Fruit fly (Drosophila melanogaster) whole organism, embryonic: ENCODE results near the gene CG17032.

ENCODE experiments used
- CG10209 ChIP-seq: fragments of 200-800 bp; sonication (Bioruptor generic); optimal IDR thresholded peaks from 3 replicates; lab custom pipeline; 2017; ENCODE audit warnings: missing biosample characterization, mild to moderate bottlenecking, missing genetic modification characterization, missing genetic modification reagents
- CG10431 ChIP-seq: fragments of 200-800 bp; sonication (Bioruptor generic); optimal IDR thresholded peaks from 3 replicates; lab custom pipeline; 2018; ENCODE audit warnings: missing biosample characterization, mild to moderate bottlenecking, missing genetic modification characterization
- CG10959 ChIP-seq: fragments of 200-800 bp; sonication (Bioruptor generic); IDR thresholded peaks from 2 replicates; pipeline ENCODE4 v1.3.6; 2022; ENCODE audit warnings: missing biosample characterization, missing genetic modification characterization
- CG10979 ChIP-seq: fragments of 200-800 bp; sonication (Bioruptor generic); optimal IDR thresholded peaks from 2 replicates; lab custom pipeline; 2018; ENCODE audit warnings: missing biosample characterization, mild to moderate bottlenecking, missing genetic modification characterization, moderate library complexity
- CG12744 ChIP-seq: fragments of 200-800 bp; sonication (Bioruptor generic); optimal IDR thresholded peaks from 2 replicates; lab custom pipeline; 2016; ENCODE audit warnings: missing biosample characterization, missing genetic modification characterization
- CG12769 ChIP-seq: fragments of 200-800 bp; sonication (Bioruptor generic); optimal IDR thresholded peaks from 2 replicates; lab custom pipeline; 2019; ENCODE audit warnings: missing biosample characterization, mild to moderate bottlenecking, missing genetic modification characterization, moderate library complexity
- CG13424 ChIP-seq: fragments of 200-800 bp; sonication (Bioruptor generic); optimal IDR thresholded peaks from 2 replicates; lab custom pipeline; 2019; ENCODE audit warnings: missing biosample characterization, mild to moderate bottlenecking, missing genetic modification characterization, moderate library complexity
- CG14014 ChIP-seq: fragments of 200-800 bp; sonication (Bioruptor generic); IDR thresholded peaks from 2 replicates; pipeline ENCODE4 v1.3.6; 2022; ENCODE audit warnings: missing biosample characterization, missing genetic modification characterization
- CG15514 ChIP-seq: fragments of 200-800 bp; sonication (Bioruptor generic); optimal IDR thresholded peaks from 3 replicates; lab custom pipeline; 2017; ENCODE audit warnings: missing biosample characterization, missing genetic modification characterization, mild to moderate bottlenecking, moderate library complexity, missing genetic modification reagents
- CG15696 ChIP-seq: fragments of 200-800 bp; sonication (Bioruptor generic); optimal IDR thresholded peaks from 2 replicates; lab custom pipeline; 2019; ENCODE audit warnings: missing biosample characterization, mild to moderate bottlenecking, missing genetic modification characterization, moderate library complexity
- CG1647 ChIP-seq: fragments of 200-800 bp; sonication (Bioruptor generic); optimal IDR thresholded peaks from 3 replicates; lab custom pipeline; 2016; ENCODE audit warnings: missing biosample characterization, missing genetic modification characterization
- CG17829 ChIP-seq: fragments of 200-800 bp; optimal IDR thresholded peaks from 2 replicates; lab custom pipeline; 2019; ENCODE audit warnings: missing biosample characterization, mild to moderate bottlenecking, missing genetic modification characterization, moderate library complexity
- CG18262 ChIP-seq: fragments of 200-800 bp; optimal IDR thresholded peaks from 3 replicates; lab custom pipeline; 2019; ENCODE audit warnings: missing biosample characterization, mild to moderate bottlenecking, missing genetic modification characterization, moderate library complexity
- CG31441 ChIP-seq: fragments of 200-800 bp; sonication (Bioruptor generic); IDR thresholded peaks from 2 replicates; pipeline ENCODE4 v1.3.6; 2022; ENCODE audit warnings: missing biosample characterization, missing genetic modification characterization
- CG3281 ChIP-seq: fragments of 200-800 bp; sonication (Bioruptor generic); optimal IDR thresholded peaks from 3 replicates; lab custom pipeline; 2017; ENCODE audit warnings: missing biosample characterization, mild to moderate bottlenecking, missing genetic modification characterization
- CG33213 ChIP-seq: fragments of 200-800 bp; sonication (Bioruptor generic); optimal IDR thresholded peaks from 3 replicates; lab custom pipeline; 2016; ENCODE audit warnings: missing biosample characterization, missing genetic modification characterization
- CG6791 ChIP-seq: fragments of 200-800 bp; sonication (Bioruptor generic); IDR thresholded peaks from 3 replicates; pipeline ENCODE4 v1.3.6; 2022; ENCODE audit warnings: missing biosample characterization, missing genetic modification characterization; ENCODE audit not compliant: partially characterized antibody
- CG8290 ChIP-seq, 3 experiments: fragments of 200-800 bp; sonication (Bioruptor generic); optimal IDR thresholded peaks; 2 replicates each; lab custom pipeline; 2016 to 2019; ENCODE audit warnings: missing biosample characterization in 3 of 3, missing genetic modification characterization in 3 of 3, mild to moderate bottlenecking in 2 of 3, moderate library complexity in 1 of 3
- CkIIα-i1 ChIP-seq: fragments of 200-800 bp; sonication (Bioruptor generic); IDR thresholded peaks from 2 replicates; pipeline ENCODE4 v1.3.6; 2022; ENCODE audit warnings: missing biosample characterization, missing genetic modification characterization
- Eip74EF ChIP-seq, 2 experiments: fragments of 200-800 bp in 1 of 2; fragments of >200 bp in 1 of 2; sonication (Bioruptor generic) in 1 of 2; optimal IDR thresholded peaks; 2 replicates each; lab custom pipeline; 2017 to 2019; ENCODE audit warnings: missing biosample characterization in 2 of 2, missing genetic modification characterization in 2 of 2, mild to moderate bottlenecking in 1 of 2, moderate library complexity in 1 of 2
- Elba2 ChIP-seq: fragments of 200-800 bp; sonication (Bioruptor generic); optimal IDR thresholded peaks from 3 replicates; lab custom pipeline; 2016; ENCODE audit warnings: missing biosample characterization, missing genetic modification characterization
- HHEX ChIP-seq: fragments of 200-800 bp; sonication (Bioruptor generic); optimal IDR thresholded peaks from 3 replicates; lab custom pipeline; 2017; ENCODE audit warnings: missing biosample characterization, mild to moderate bottlenecking, missing genetic modification characterization, missing genetic modification reagents
- Hr3 ChIP-seq: fragments of 200-800 bp; sonication (Bioruptor generic); optimal IDR thresholded peaks from 3 replicates; lab custom pipeline; 2016; ENCODE audit warnings: missing biosample characterization, missing genetic modification characterization
- Hr39 ChIP-seq: fragments of >200 bp; optimal IDR thresholded peaks from 2 replicates; lab custom pipeline; 2017
- Kr ChIP-seq: fragments of 200-800 bp; sonication (Bioruptor generic); optimal IDR thresholded peaks from 2 replicates; lab custom pipeline; 2017; ENCODE audit warnings: missing biosample characterization, mild to moderate bottlenecking, missing genetic modification characterization
- MBD-R2 ChIP-seq: fragments of 200-800 bp; sonication (Bioruptor generic); IDR thresholded peaks from 2 replicates; pipeline ENCODE4 v1.3.6; 2022; ENCODE audit warnings: missing biosample characterization, missing genetic modification characterization
- Sry-δ ChIP-seq: fragments of 200-800 bp; sonication (Bioruptor generic); optimal IDR thresholded peaks from 2 replicates; lab custom pipeline; 2016; ENCODE audit warnings: missing biosample characterization, missing genetic modification characterization
- ara ChIP-seq: fragments of 200-800 bp; sonication (Bioruptor generic); IDR thresholded peaks from 2 replicates; pipeline ENCODE4 v1.3.6; 2022; ENCODE audit warnings: missing biosample characterization, missing genetic modification characterization
- cg ChIP-seq: fragments of 200-800 bp; sonication (Bioruptor generic); optimal IDR thresholded peaks from 3 replicates; lab custom pipeline; 2019; ENCODE audit warnings: missing biosample characterization, mild to moderate bottlenecking, missing genetic modification characterization, moderate library complexity
- chm ChIP-seq: fragments of 200-800 bp; sonication (Bioruptor generic); IDR thresholded peaks from 2 replicates; pipeline ENCODE4 v1.3.6; 2022; ENCODE audit warnings: missing biosample characterization, missing genetic modification characterization
- ems ChIP-seq: fragments of 200-800 bp; sonication (Bioruptor generic); optimal IDR thresholded peaks from 3 replicates; lab custom pipeline; 2016; ENCODE audit warnings: missing biosample characterization, missing genetic modification characterization
- gem ChIP-seq: fragments of 200-800 bp; sonication (Bioruptor generic); optimal IDR thresholded peaks from 2 replicates; lab custom pipeline; 2019; ENCODE audit warnings: missing biosample characterization, mild to moderate bottlenecking, missing genetic modification characterization, moderate library complexity
- gfzf ChIP-seq: fragments of 200-800 bp; sonication (Bioruptor generic); optimal IDR thresholded peaks from 2 replicates; lab custom pipeline; 2016; ENCODE audit warnings: missing biosample characterization, mild to moderate bottlenecking, missing genetic modification characterization, moderate library complexity
- ind ChIP-seq: fragments of 200-800 bp; sonication (Bioruptor generic); optimal IDR thresholded peaks from 3 replicates; lab custom pipeline; 2016; ENCODE audit warnings: missing biosample characterization, missing genetic modification characterization
- insv ChIP-seq, 2 experiments: fragments of 200-800 bp; sonication (Bioruptor generic); optimal IDR thresholded peaks; 3 replicates each; lab custom pipeline; 2016 to 2018; ENCODE audit warnings: missing biosample characterization in 2 of 2, missing genetic modification characterization in 2 of 2
- jing ChIP-seq: fragments of 200-800 bp; sonication (Bioruptor generic); optimal IDR thresholded peaks from 2 replicates; lab custom pipeline; 2018; ENCODE audit warnings: missing biosample characterization, mild to moderate bottlenecking, missing genetic modification characterization
- knrl ChIP-seq: fragments of 200-800 bp; sonication (Bioruptor generic); IDR thresholded peaks from 3 replicates; pipeline ENCODE4 v1.3.6; 2022; ENCODE audit warnings: missing biosample characterization, missing genetic modification characterization; ENCODE audit not compliant: partially characterized antibody
- lilli ChIP-seq: fragments of 200-800 bp; sonication (Bioruptor generic); optimal IDR thresholded peaks from 3 replicates; lab custom pipeline; 2016; ENCODE audit warnings: missing biosample characterization, missing genetic modification characterization
- nau ChIP-seq: fragments of 200-800 bp; sonication (Bioruptor generic); optimal IDR thresholded peaks from 3 replicates; lab custom pipeline; 2017; ENCODE audit warnings: missing biosample characterization, mild to moderate bottlenecking, missing genetic modification characterization, missing genetic modification reagents
- pfk ChIP-seq: fragments of 200-800 bp; sonication (Bioruptor generic); optimal IDR thresholded peaks from 2 replicates; lab custom pipeline; 2018; ENCODE audit warnings: missing biosample characterization, mild to moderate bottlenecking, missing genetic modification characterization, moderate library complexity
- pnt ChIP-seq: fragments of 200-800 bp; sonication (Bioruptor generic); optimal IDR thresholded peaks from 3 replicates; lab custom pipeline; 2016; ENCODE audit warnings: missing biosample characterization, missing genetic modification characterization
- row ChIP-seq: fragments of 200-800 bp; sonication (Bioruptor generic); IDR thresholded peaks from 3 replicates; pipeline ENCODE4 v1.3.6; 2022; ENCODE audit warnings: missing biosample characterization, missing genetic modification characterization
- run ChIP-seq: fragments of 200-800 bp; sonication (Bioruptor generic); optimal IDR thresholded peaks from 3 replicates; lab custom pipeline; 2018; ENCODE audit warnings: missing biosample characterization, mild to moderate bottlenecking, missing genetic modification characterization
- sug ChIP-seq: fragments of 200-800 bp; optimal IDR thresholded peaks from 2 replicates; lab custom pipeline; 2019; ENCODE audit warnings: missing biosample characterization, mild to moderate bottlenecking, missing genetic modification characterization, moderate library complexity
- trh ChIP-seq: fragments of 200-800 bp; sonication (Bioruptor generic); optimal IDR thresholded peaks from 2 replicates; lab custom pipeline; 2016; ENCODE audit warnings: missing biosample characterization, missing genetic modification characterization
- ttk ChIP-seq: fragments of 200-800 bp; sonication (Bioruptor generic); IDR thresholded peaks from 2 replicates; pipeline ENCODE4 v2.1.2; 2022; ENCODE audit warnings: missing biosample characterization, missing genetic modification characterization
- tup ChIP-seq: fragments of 200-800 bp; sonication (Bioruptor generic); optimal IDR thresholded peaks from 2 replicates; lab custom pipeline; 2016; ENCODE audit warnings: missing biosample characterization, mild to moderate bottlenecking, missing genetic modification characterization, moderate library complexity
- wek ChIP-seq: fragments of 200-800 bp; sonication (Bioruptor generic); optimal IDR thresholded peaks from 3 replicates; lab custom pipeline; 2018; ENCODE audit warnings: missing biosample characterization, mild to moderate bottlenecking, missing genetic modification characterization, moderate library complexity
- z ChIP-seq: fragments of 200-800 bp; sonication (Bioruptor generic); IDR thresholded peaks from 3 replicates; pipeline ENCODE4 v1.3.6; 2022; ENCODE audit warnings: missing biosample characterization, missing genetic modification characterization

CG17032 gene

DNA sequence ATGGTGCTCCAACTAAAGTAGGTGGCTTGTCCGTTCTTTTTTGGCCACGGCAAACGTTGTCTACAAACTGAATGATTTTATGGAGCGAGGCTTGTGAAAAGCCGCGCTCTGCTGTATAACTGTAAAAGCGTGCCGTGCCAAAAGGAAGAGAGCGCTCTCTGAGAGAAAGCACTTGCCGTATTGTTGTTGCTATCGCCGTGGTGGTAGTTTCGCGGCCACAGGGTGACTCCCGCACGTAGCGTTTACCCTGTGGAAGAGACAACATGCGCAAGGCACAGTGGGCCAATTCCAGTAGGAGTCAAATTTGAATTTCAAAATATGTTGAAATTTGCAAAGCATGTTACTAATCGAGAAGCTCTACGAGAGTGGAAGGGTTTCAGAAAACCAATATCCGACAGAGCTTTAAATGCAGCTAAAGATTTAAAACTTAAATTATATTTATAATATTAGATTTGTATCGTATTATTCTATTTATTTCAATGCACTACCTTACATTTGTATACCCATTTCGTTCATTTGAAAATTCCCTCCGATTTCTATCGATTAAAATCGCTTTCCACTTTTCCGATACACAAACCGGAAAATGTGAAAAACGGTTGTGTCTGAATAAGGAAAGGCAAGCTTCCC is 33.7 kb upstream of the CG17032 start, which contains the start of gene sff (continued):
- TF ChIP-seq knrl (GFP tag; lab: Robert Waterston, UW) = peak; percentile 48; the same call in 1 of the 3 replicates
- TF ChIP-seq lilli (GFP tag; lab: Kevin White, UChicago) = peak; percentile 81
- TF ChIP-seq CG10959 = peak; percentile 81
- TF ChIP-seq CG18262 = peak; percentile 93
- peak; percentile 90 for TF ChIP-seq CG10979 (tag; lab: Kevin White, UChicago)
- peak; percentile 85 for TF ChIP-seq sug (tag; lab: Kevin White, UChicago)
- peak; percentile 78 for TF ChIP-seq CG12769
- TF ChIP-seq ind (GFP tag; lab: Kevin White, UChicago) = peak; percentile 86
- TF ChIP-seq CG10431 (GFP tag; lab: Kevin White, UChicago) = peak; percentile 25
- peak; percentile 89 for TF ChIP-seq Hr3
- TF ChIP-seq Hr39 (lab: Kevin White, UChicago) = no peak
- TF ChIP-seq ara (GFP tag; lab: Robert Waterston, UW) = peak; percentile 87
- TF ChIP-seq CG12744 (GFP tag; lab: Kevin White, UChicago) = peak; percentile 18
- TF ChIP-seq ttk (GFP tag; lab: Robert Waterston, UW) = peak; percentile 88
- peak; percentile 76 for TF ChIP-seq MBD-R2 (GFP tag; lab: Robert Waterston, UW)
- peak; percentile 60 for TF ChIP-seq CG1647 (GFP tag; lab: Kevin White, UChicago)
- peak; percentile 91 for TF ChIP-seq CG15696 (tag; lab: Kevin White, UChicago)
- TF ChIP-seq Eip74EF (GFP tag; optimal IDR thresholded peaks at IDR 0.05; lab: Kevin White, UChicago) = peak in 1 of 2 experiments; percentile 59
- TF ChIP-seq Elba2 = peak; percentile 70
- TF ChIP-seq CG13424 (tag; lab: Kevin White, UChicago) = peak; percentile 90
- no peak for TF ChIP-seq CkIIα-i1 (GFP tag; lab: Robert Waterston, UW)
- peak; percentile 87 for TF ChIP-seq CG3281 (GFP tag; lab: Kevin White, UChicago)
- peak in 1 of 2 experiments; percentile 66 for TF ChIP-seq insv (GFP tag; optimal IDR thresholded peaks at IDR 0.05; lab: Kevin White, UChicago)
- peak; percentile 43 for TF ChIP-seq trh
- TF ChIP-seq CG15514 = peak; percentile 75
- peak; percentile 46 for TF ChIP-seq run (tag; lab: Kevin White, UChicago)
- TF ChIP-seq Sry-δ (GFP tag; lab: Kevin White, UChicago) = no peak
- TF ChIP-seq CG8290 (GFP tag; optimal IDR thresholded peaks at IDR 0.05; lab: Kevin White, UChicago) = peak; percentile 65
- peak; percentile 65 to 74 for TF ChIP-seq CG8290 (tag; optimal IDR thresholded peaks at IDR 0.05; lab: Kevin White, UChicago)
- no peak for TF ChIP-seq gfzf (GFP tag; lab: Kevin White, UChicago)
- TF ChIP-seq tup = peak; percentile 19
- peak; percentile 61 for TF ChIP-seq wek (GFP tag; lab: Kevin White, UChicago)
- peak; percentile 59 for TF ChIP-seq ems (GFP tag; lab: Kevin White, UChicago)
- no peak for TF ChIP-seq pfk (GFP tag; lab: Kevin White, UChicago)
- peak; percentile 91 for TF ChIP-seq row
- TF ChIP-seq CG6791 (GFP tag; lab: Robert Waterston, UW) = peak; percentile 37; the same call in 1 of the 3 replicates
- TF ChIP-seq CG14014 (GFP tag; lab: Robert Waterston, UW) = peak; percentile 81
- peak; percentile 20 for TF ChIP-seq CG33213 (GFP tag; lab: Kevin White, UChicago)
- TF ChIP-seq CG17829 (tag; lab: Kevin White, UChicago) = peak; percentile 91
- no peak for TF ChIP-seq Kr (GFP tag; lab: Kevin White, UChicago)
- TF ChIP-seq cg (GFP tag; lab: Kevin White, UChicago) = no peak
- TF ChIP-seq chm (GFP tag; lab: Robert Waterston, UW) = peak; percentile 93
- peak; percentile 92 for TF ChIP-seq CG31441 (GFP tag; lab: Robert Waterston, UW)
- TF ChIP-seq z = no peak; the same call in 2 of the 3 replicates
- TF ChIP-seq gem (tag; lab: Kevin White, UChicago) = peak; percentile 91
- peak; percentile 70 for TF ChIP-seq pnt
- TF ChIP-seq CG10209 = peak; percentile 89
- TF ChIP-seq nau (GFP tag; lab: Kevin White, UChicago) = peak; percentile 80
- peak; percentile 80 for TF ChIP-seq jing (GFP tag; lab: Kevin White, UChicago)
- peak; percentile 89 for TF ChIP-seq HHEX (GFP tag; lab: Kevin White, UChicago)
